Worm (Caenorhabditis elegans) whole organism, young adult: ENCODE results near the gene C06B3.1.

ENCODE experiments used
- B0019.2 ChIP-seq: fragments of 200-800 bp; sonication (Bioruptor generic); conservative IDR thresholded peaks from 2 replicates; pipeline ENCODE4 v1.3.6; 2022; ENCODE audit warnings: missing genetic modification reagents, missing genetic modification characterization, missing compliant biosample characterization
- B0035.1 ChIP-seq: sonication (generic microtip); optimal IDR thresholded peaks from 2 replicates; lab custom pipeline; 2016; ENCODE audit warnings: missing genetic modification characterization, mild to moderate bottlenecking, missing compliant biosample characterization, missing genotype, missing genetic modification reagents
- C06A6.2 ChIP-seq: fragments of 200-800 bp; sonication (Bioruptor generic); conservative IDR thresholded peaks from 2 replicates; pipeline ENCODE4 v1.3.6; 2022; ENCODE audit warnings: missing genetic modification characterization, missing compliant biosample characterization
- C17E4.6 ChIP-seq: fragments of 200-800 bp; sonication (Bioruptor generic); IDR thresholded peaks from 2 replicates; pipeline ENCODE4 v1.3.6; 2022; ENCODE audit warnings: missing genetic modification reagents, missing genetic modification characterization, missing compliant biosample characterization
- F10E7.11 ChIP-seq: sonication (generic microtip); optimal IDR thresholded peaks from 2 replicates; lab custom pipeline; 2017; ENCODE audit warnings: mild to moderate bottlenecking, missing genetic modification characterization, moderate library complexity, missing compliant biosample characterization
- F23B12.7 ChIP-seq: sonication (generic microtip); optimal IDR thresholded peaks from 2 replicates; lab custom pipeline; 2017; ENCODE audit warnings: missing genetic modification characterization, mild to moderate bottlenecking, missing compliant biosample characterization, antibody characterized with exemption, moderate library complexity; ENCODE audit not compliant: insufficient read depth
- F55B11.4 ChIP-seq: sonication (generic microtip); optimal IDR thresholded peaks from 2 replicates; lab custom pipeline; 2016; ENCODE audit warnings: missing compliant biosample characterization, missing genetic modification characterization, borderline replicate concordance; ENCODE audit not compliant: insufficient read depth
- F57A8.1 ChIP-seq: fragments of 200-800 bp; sonication (Bioruptor generic); optimal IDR thresholded peaks from 2 replicates; lab custom pipeline; 2018; ENCODE audit warnings: mild to moderate bottlenecking, missing genetic modification characterization, moderate library complexity, missing compliant biosample characterization
- F57C9.4 ChIP-seq: sonication (generic microtip); optimal IDR thresholded peaks from 2 replicates; lab custom pipeline; 2017; ENCODE audit warnings: mild to moderate bottlenecking, missing genetic modification characterization, missing compliant biosample characterization
- K11D2.4 ChIP-seq: fragments of 200-800 bp; sonication (Bioruptor generic); IDR thresholded peaks from 2 replicates; pipeline ENCODE4 v1.3.6; 2022; ENCODE audit warnings: missing genetic modification reagents, missing genetic modification characterization, missing compliant biosample characterization
- T07F8.4 ChIP-seq: sonication (generic microtip); optimal IDR thresholded peaks from 2 replicates; lab custom pipeline; 2016; ENCODE audit warnings: mild to moderate bottlenecking, missing genetic modification characterization, moderate library complexity, missing compliant biosample characterization
- T26A5.8 ChIP-seq: sonication (generic microtip); optimal IDR thresholded peaks from 2 replicates; lab custom pipeline; 2016; ENCODE audit warnings: missing genetic modification characterization, missing compliant biosample characterization
- Y53F4B.3 ChIP-seq: fragments of 200-800 bp; sonication (Bioruptor generic); IDR thresholded peaks from 2 replicates; pipeline ENCODE4 v1.3.6; 2022; ENCODE audit warnings: missing genetic modification reagents, missing genetic modification characterization, missing compliant biosample characterization
- Y67H2A.10 ChIP-seq: fragments of 200-800 bp; sonication (Bioruptor generic); conservative IDR thresholded peaks from 2 replicates; pipeline ENCODE4 v1.3.6; 2022; ENCODE audit warnings: missing genetic modification reagents, missing genetic modification characterization, missing compliant biosample characterization
- aptf-2 ChIP-seq: fragments of 200-800 bp; sonication (Bioruptor generic); conservative IDR thresholded peaks from 2 replicates; pipeline ENCODE4 v1.3.6; 2022; ENCODE audit warnings: missing genetic modification reagents, missing genetic modification characterization, missing compliant biosample characterization
- aptf-3 ChIP-seq: fragments of 200-800 bp; sonication (Bioruptor generic); IDR thresholded peaks from 2 replicates; pipeline ENCODE4 v1.3.6; 2022; ENCODE audit warnings: missing genetic modification characterization, missing compliant biosample characterization
- athp-1 ChIP-seq: sonication (generic microtip); optimal IDR thresholded peaks from 2 replicates; lab custom pipeline; 2017; ENCODE audit warnings: mild to moderate bottlenecking, missing genetic modification characterization, missing compliant biosample characterization
- attf-3 ChIP-seq: fragments of 200-800 bp; sonication (Bioruptor generic); conservative IDR thresholded peaks from 2 replicates; pipeline ENCODE4 v1.3.6; 2022; ENCODE audit warnings: missing genetic modification reagents, missing genetic modification characterization, missing compliant biosample characterization
- attf-5 ChIP-seq: fragments of 200-800 bp; sonication (Bioruptor generic); optimal IDR thresholded peaks from 2 replicates; lab custom pipeline; 2018; ENCODE audit warnings: mild to moderate bottlenecking, missing genetic modification characterization, missing compliant biosample characterization
- cebp-1 ChIP-seq, 2 experiments: fragments of 200-800 bp in 1 of 2; sonication (Bioruptor generic) in 1 of 2; sonication (generic microtip) in 1 of 2; IDR thresholded peaks in 1 of 2; optimal IDR thresholded peaks in 1 of 2; 2 replicates each; pipeline versions ENCODE4 v1.3.6 to Lab custom; 2017 to 2022; ENCODE audit warnings: missing compliant biosample characterization in 2 of 2, missing genetic modification characterization in 2 of 2, mild to moderate bottlenecking in 1 of 2, missing genetic modification reagents in 1 of 2, moderate library complexity in 1 of 2
- ceh-100 ChIP-seq: fragments of 200-800 bp; sonication (Bioruptor generic); IDR thresholded peaks from 2 replicates; pipeline ENCODE4 v1.3.6; 2022; ENCODE audit warnings: missing genetic modification reagents, missing genetic modification characterization, missing compliant biosample characterization
- ceh-40 ChIP-seq: fragments of 200-800 bp; sonication (Bioruptor generic); IDR thresholded peaks from 2 replicates; pipeline ENCODE4 v1.3.6; 2022; ENCODE audit warnings: missing genetic modification characterization, missing compliant biosample characterization
- ceh-79 ChIP-seq: sonication (generic microtip); optimal IDR thresholded peaks from 2 replicates; lab custom pipeline; 2017; ENCODE audit warnings: mild to moderate bottlenecking, missing genetic modification characterization, missing compliant biosample characterization
- dox-1 ChIP-seq: fragments of 200-800 bp; sonication (Bioruptor generic); IDR thresholded peaks from 2 replicates; pipeline ENCODE4 v1.3.6; 2022; ENCODE audit warnings: missing genetic modification reagents, missing genetic modification characterization, missing compliant biosample characterization
- dpl-1 ChIP-seq: fragments of 150-350 bp; optimal IDR thresholded peaks from 2 replicates; lab custom pipeline; 2014; ENCODE audit warnings: missing biosample characterization, missing genetic modification reagents, missing genetic modification characterization
- egl-44 ChIP-seq: fragments of 200-800 bp; sonication (Bioruptor generic); IDR thresholded peaks from 2 replicates; pipeline ENCODE4 v1.3.6; 2022; ENCODE audit warnings: missing genetic modification reagents, missing genetic modification characterization, missing compliant biosample characterization
- egrh-3 ChIP-seq: fragments of 200-800 bp; sonication (Bioruptor generic); IDR thresholded peaks from 2 replicates; pipeline ENCODE4 v1.3.6; 2022; ENCODE audit warnings: missing genetic modification reagents, missing genetic modification characterization, missing compliant biosample characterization
- ekl-4 ChIP-seq: fragments of 200-800 bp; sonication (Bioruptor generic); IDR thresholded peaks from 2 replicates; pipeline ENCODE4 v1.3.6; 2022; ENCODE audit warnings: missing genetic modification reagents, missing genetic modification characterization, missing compliant biosample characterization
- ets-4 ChIP-seq: fragments of 200-800 bp; sonication (Bioruptor generic); optimal IDR thresholded peaks from 2 replicates; lab custom pipeline; 2018; ENCODE audit warnings: mild to moderate bottlenecking, missing genetic modification characterization, missing compliant biosample characterization
- fkh-3 ChIP-seq: sonication (generic microtip); optimal IDR thresholded peaks from 2 replicates; lab custom pipeline; 2016; ENCODE audit warnings: mild to moderate bottlenecking, missing genetic modification characterization, missing compliant biosample characterization
- hlh-26 ChIP-seq: fragments of 200-800 bp; sonication (Bioruptor generic); conservative IDR thresholded peaks from 2 replicates; pipeline ENCODE4 v1.3.6; 2022; ENCODE audit warnings: missing genetic modification reagents, missing genetic modification characterization, missing compliant biosample characterization
- hmg-20 ChIP-seq: fragments of 200-800 bp; sonication (Bioruptor generic); IDR thresholded peaks from 2 replicates; pipeline ENCODE4 v1.3.6; 2022; ENCODE audit warnings: missing genetic modification reagents, missing genetic modification characterization, missing compliant biosample characterization
- let-607 ChIP-seq, 2 experiments: fragments of 200-800 bp in 1 of 2; sonication (Bioruptor generic) in 1 of 2; sonication (generic microtip) in 1 of 2; optimal IDR thresholded peaks; 2 replicates each; lab custom pipeline; 2016 to 2018; ENCODE audit warnings: mild to moderate bottlenecking in 2 of 2, missing compliant biosample characterization in 2 of 2, missing genetic modification characterization in 2 of 2, moderate library complexity in 2 of 2, missing genotype in 1 of 2
- lin-26 ChIP-seq: fragments of 200-800 bp; sonication (Bioruptor generic); IDR thresholded peaks from 2 replicates; pipeline ENCODE4 v1.3.6; 2022; ENCODE audit warnings: missing genetic modification reagents, missing genetic modification characterization, missing compliant biosample characterization
- lir-1 ChIP-seq: fragments of 200-800 bp; sonication (Bioruptor generic); conservative IDR thresholded peaks from 2 replicates; pipeline ENCODE4 v1.3.6; 2022; ENCODE audit warnings: missing genetic modification reagents, missing genetic modification characterization, missing compliant biosample characterization
- madf-8 ChIP-seq: fragments of 200-800 bp; sonication (Bioruptor generic); conservative IDR thresholded peaks from 2 replicates; pipeline ENCODE4 v1.3.6; 2022; ENCODE audit warnings: missing genetic modification reagents, missing genetic modification characterization, missing compliant biosample characterization
- nhr-90 ChIP-seq: sonication (generic microtip); optimal IDR thresholded peaks from 2 replicates; lab custom pipeline; 2016; ENCODE audit warnings: missing genotype, mild to moderate bottlenecking, missing genetic modification characterization, missing compliant biosample characterization
- pha-4 ChIP-seq: fragments of 150-350 bp; sonication (generic microtip); optimal IDR thresholded peaks from 2 replicates; lab custom pipeline; 2014; ENCODE audit warnings: missing biosample characterization, missing genetic modification reagents, missing genetic modification characterization
- rec-8 ChIP-seq, 2 experiments: sonication (generic microtip); optimal IDR thresholded peaks; 2 replicates each; lab custom pipeline; 2016; ENCODE audit warnings: mild to moderate bottlenecking in 2 of 2, missing genetic modification characterization in 2 of 2, missing genetic modification reagents in 2 of 2, missing genotype in 2 of 2, missing biosample characterization in 1 of 2, missing compliant biosample characterization in 1 of 2, moderate library complexity in 1 of 2
- snpc-3.4 ChIP-seq: sonication (generic microtip); optimal IDR thresholded peaks from 2 replicates; lab custom pipeline; 2017; ENCODE audit warnings: missing genetic modification characterization, mild to moderate bottlenecking, missing compliant biosample characterization, antibody characterized with exemption, moderate library complexity, missing genotype, missing genetic modification reagents
- unc-130 ChIP-seq: sonication (generic microtip); optimal IDR thresholded peaks from 2 replicates; lab custom pipeline; 2016; ENCODE audit warnings: missing genetic modification reagents, missing genetic modification characterization, missing compliant biosample characterization
- zim-3 ChIP-seq: sonication (generic microtip); optimal IDR thresholded peaks from 2 replicates; lab custom pipeline; 2017; ENCODE audit warnings: mild to moderate bottlenecking, missing genetic modification characterization, moderate library complexity, missing compliant biosample characterization
- ztf-22 ChIP-seq: fragments of 200-800 bp; sonication (Bioruptor generic); optimal IDR thresholded peaks from 2 replicates; lab custom pipeline; 2018; ENCODE audit warnings: mild to moderate bottlenecking, missing genetic modification characterization, moderate library complexity, missing compliant biosample characterization
- ztf-28 ChIP-seq: fragments of 200-800 bp; sonication (Bioruptor generic); IDR thresholded peaks from 2 replicates; pipeline ENCODE4 v1.3.6; 2022; ENCODE audit warnings: missing genetic modification reagents, missing genetic modification characterization, missing compliant biosample characterization
- ztf-3 ChIP-seq: fragments of 200-800 bp; sonication (Bioruptor generic); optimal IDR thresholded peaks from 2 replicates; lab custom pipeline; 2018; ENCODE audit warnings: mild to moderate bottlenecking, missing genetic modification characterization, missing compliant biosample characterization
- ztf-6 ChIP-seq: fragments of 200-800 bp; sonication (Bioruptor generic); IDR thresholded peaks from 2 replicates; pipeline ENCODE4 v1.3.6; 2022; ENCODE audit warnings: missing genetic modification reagents, missing genetic modification characterization, missing compliant biosample characterization

C06B3.1 gene

ce11 chrV:13908120-13908915 is 5.7 kb downstream of the C06B3.1 start (continued):
- TF ChIP-seq ztf-28 (GFP tag; lab: Robert Waterston, UW), result peak; percentile 33; the same call in 1 of the 2 replicates
- no peak for TF ChIP-seq Y67H2A.10 (GFP tag; lab: Robert Waterston, UW)
- TF ChIP-seq B0019.2 (GFP tag; lab: Robert Waterston, UW), result no peak
- no peak for TF ChIP-seq F57C9.4
- TF ChIP-seq B0035.1 (tag; lab: Kevin White, UChicago), result no peak
- TF ChIP-seq athp-1 (tag; lab: Kevin White, UChicago), result peak; percentile 1
- TF ChIP-seq fkh-3, result no peak
- TF ChIP-seq ceh-40, result no peak
- TF ChIP-seq attf-5 (GFP tag; lab: Kevin White, UChicago), result no peak
- TF ChIP-seq let-607 (tag; optimal IDR thresholded peaks at IDR 0.05; lab: Kevin White, UChicago), result no peak
- no peak for TF ChIP-seq zim-3 (tag; lab: Kevin White, UChicago)
- peak; percentile 57 for TF ChIP-seq dox-1 (GFP tag; lab: Robert Waterston, UW)
- no peak for TF ChIP-seq egrh-3 (GFP tag; lab: Robert Waterston, UW)
- TF ChIP-seq Y53F4B.3, result no peak
- no peak for TF ChIP-seq ets-4 (GFP tag; lab: Kevin White, UChicago)
- TF ChIP-seq attf-3, result 0 out of 2 replicates have a peak, but pooled peaks have one; percentile 8
- TF ChIP-seq F23B12.7 (tag; lab: Kevin White, UChicago), result no peak
- TF ChIP-seq cebp-1 (GFP tag; IDR thresholded peaks at IDR 0.05; lab: Robert Waterston, UW), result no peak
- peak; percentile 29 for TF ChIP-seq cebp-1 (tag; optimal IDR thresholded peaks at IDR 0.05; lab: Kevin White, UChicago)
- no peak for TF ChIP-seq dpl-1 (GFP tag; lab: Kevin White, UChicago)
- no peak for TF ChIP-seq F57A8.1
- TF ChIP-seq madf-8, result no peak
- TF ChIP-seq aptf-3 (GFP tag; lab: Robert Waterston, UW), result no peak
- TF ChIP-seq aptf-2, result 0 out of 2 replicates have a peak, but pooled peaks have one; percentile 5
- TF ChIP-seq nhr-90 (tag; lab: Kevin White, UChicago), result no peak
- TF ChIP-seq F10E7.11 (tag; lab: Kevin White, UChicago), result no peak
- peak; percentile 41 for TF ChIP-seq ztf-3 (GFP tag; lab: Kevin White, UChicago)
- no peak for TF ChIP-seq C06A6.2
- TF ChIP-seq ekl-4, result no peak; the same call in 1 of the 2 replicates
- TF ChIP-seq ceh-79, result no peak
- TF ChIP-seq rec-8 (tag; optimal IDR thresholded peaks at IDR 0.05; lab: Kevin White, UChicago), result no peak
- TF ChIP-seq hlh-26, result no peak
- no peak for TF ChIP-seq T07F8.4 (tag; lab: Kevin White, UChicago)
- TF ChIP-seq F55B11.4, result no peak
- peak; percentile 45 for TF ChIP-seq K11D2.4 (GFP tag; lab: Robert Waterston, UW)
- TF ChIP-seq lin-26 (GFP tag; lab: Robert Waterston, UW), result no peak
- no peak for TF ChIP-seq pha-4 (tag; lab: Kevin White, UChicago)
- no peak for TF ChIP-seq egl-44
- TF ChIP-seq unc-130 (GFP tag; lab: Kevin White, UChicago), result no peak
- no peak for TF ChIP-seq C17E4.6 (GFP tag; lab: Robert Waterston, UW)
- no peak for TF ChIP-seq lir-1
- TF ChIP-seq snpc-3.4, result no peak
- TF ChIP-seq ceh-100, result no peak
- TF ChIP-seq hmg-20 (GFP tag; lab: Robert Waterston, UW), result no peak
- no peak for TF ChIP-seq ztf-6 (GFP tag; lab: Robert Waterston, UW)
- TF ChIP-seq ztf-22 (GFP tag; lab: Kevin White, UChicago), result no peak
- no peak for TF ChIP-seq T26A5.8 (tag; lab: Kevin White, UChicago)
